Fruit fly (Drosophila melanogaster) whole organism, embryonic: ENCODE data around the gene MTF-1.

Experiments used
- Antp ChIP-seq: fragments of 200-800 bp; sonication (Bioruptor generic); optimal IDR thresholded peaks from 3 replicates; lab custom pipeline; 2016; ENCODE audit warnings: missing biosample characterization, missing genetic modification characterization
- B-H1 ChIP-seq: fragments of 200-800 bp; sonication (Bioruptor generic); IDR thresholded peaks from 3 replicates; pipeline ENCODE4 v1.3.6; 2022; ENCODE audit warnings: missing biosample characterization, missing genetic modification characterization
- B-H2 ChIP-seq: fragments of 200-800 bp; sonication (Bioruptor generic); optimal IDR thresholded peaks from 2 replicates; lab custom pipeline; 2018; ENCODE audit warnings: missing biosample characterization, mild to moderate bottlenecking, missing genetic modification characterization
- CG11085 ChIP-seq: fragments of 200-800 bp; sonication (Bioruptor generic); IDR thresholded peaks from 2 replicates; pipeline ENCODE4 v1.3.6; 2022; ENCODE audit warnings: missing biosample characterization, missing genetic modification characterization
- CG11456 ChIP-seq: fragments of 200-800 bp; sonication (Bioruptor generic); IDR thresholded peaks from 3 replicates; pipeline ENCODE4 v1.3.6; 2022; ENCODE audit warnings: missing biosample characterization, missing genetic modification characterization
- CG11723 ChIP-seq: fragments of 200-800 bp; sonication (Bioruptor generic); optimal IDR thresholded peaks from 2 replicates; lab custom pipeline; 2017; ENCODE audit warnings: missing biosample characterization, mild to moderate bottlenecking, missing genetic modification characterization
- CG12219 ChIP-seq: fragments of 200-800 bp; sonication (Bioruptor generic); optimal IDR thresholded peaks from 3 replicates; lab custom pipeline; 2018; ENCODE audit warnings: missing biosample characterization, mild to moderate bottlenecking, missing genetic modification characterization
- CG12299 ChIP-seq: fragments of 200-800 bp; sonication (Bioruptor generic); optimal IDR thresholded peaks from 2 replicates; lab custom pipeline; 2018; ENCODE audit warnings: missing biosample characterization, mild to moderate bottlenecking, missing genetic modification characterization
- CG13624 ChIP-seq: fragments of 200-800 bp; sonication (Bioruptor generic); optimal IDR thresholded peaks from 2 replicates; lab custom pipeline; 2016; ENCODE audit warnings: missing biosample characterization, missing genetic modification characterization
- CG1529 ChIP-seq: fragments of 200-800 bp; sonication (Bioruptor generic); optimal IDR thresholded peaks from 3 replicates; lab custom pipeline; 2018; ENCODE audit warnings: missing biosample characterization, missing genetic modification characterization
- CG1603 ChIP-seq: fragments of 200-800 bp; sonication (Bioruptor generic); optimal IDR thresholded peaks from 2 replicates; lab custom pipeline; 2019; ENCODE audit warnings: missing biosample characterization, mild to moderate bottlenecking, missing genetic modification characterization, moderate library complexity
- CG18262 ChIP-seq: fragments of 200-800 bp; optimal IDR thresholded peaks from 3 replicates; lab custom pipeline; 2019; ENCODE audit warnings: missing biosample characterization, mild to moderate bottlenecking, missing genetic modification characterization, moderate library complexity
- CG42726 ChIP-seq: fragments of 200-800 bp; sonication (Bioruptor generic); IDR thresholded peaks from 2 replicates; pipeline ENCODE4 v1.3.6; 2022; ENCODE audit warnings: missing biosample characterization, missing genetic modification characterization; ENCODE audit not compliant: partially characterized antibody
- CG4328 ChIP-seq: fragments of 200-800 bp; sonication (Bioruptor generic); optimal IDR thresholded peaks from 3 replicates; lab custom pipeline; 2017; ENCODE audit warnings: missing biosample characterization, missing genetic modification reagents, missing genetic modification characterization
- CG6175 ChIP-seq: fragments of 200-800 bp; sonication (Bioruptor generic); IDR thresholded peaks from 3 replicates; pipeline ENCODE4 v1.3.6; 2022; ENCODE audit warnings: missing biosample characterization, missing genetic modification characterization
- CG7357 ChIP-seq: fragments of 200-800 bp; sonication (Bioruptor generic); IDR thresholded peaks from 3 replicates; pipeline ENCODE4 v1.3.6; 2022; ENCODE audit warnings: missing biosample characterization, missing genetic modification characterization
- CG7556 ChIP-seq: fragments of 200-800 bp; sonication (Bioruptor generic); optimal IDR thresholded peaks from 2 replicates; lab custom pipeline; 2017; ENCODE audit warnings: missing biosample characterization, mild to moderate bottlenecking, missing genetic modification characterization
- CG7839 ChIP-seq: fragments of 200-800 bp; sonication (Bioruptor generic); optimal IDR thresholded peaks from 3 replicates; lab custom pipeline; 2018; ENCODE audit warnings: missing biosample characterization, mild to moderate bottlenecking, missing genetic modification characterization, moderate library complexity
- CG7928 ChIP-seq: fragments of 200-800 bp; sonication (Bioruptor generic); optimal IDR thresholded peaks from 2 replicates; lab custom pipeline; 2017; ENCODE audit warnings: missing biosample characterization, mild to moderate bottlenecking, missing genetic modification characterization
- CrebB ChIP-seq: fragments of 200-800 bp; sonication (Bioruptor generic); optimal IDR thresholded peaks from 3 replicates; lab custom pipeline; 2018; ENCODE audit warnings: missing biosample characterization, mild to moderate bottlenecking, missing genetic modification characterization
- Deaf1 ChIP-seq: fragments of 200-800 bp; optimal IDR thresholded peaks from 3 replicates; lab custom pipeline; 2019; ENCODE audit warnings: missing biosample characterization, mild to moderate bottlenecking, missing genetic modification characterization, moderate library complexity
- H2.0 ChIP-seq: fragments of 200-800 bp; sonication (Bioruptor generic); IDR thresholded peaks from 2 replicates; pipeline ENCODE4 v1.3.6; 2022; ENCODE audit warnings: missing biosample characterization, missing genetic modification characterization
- HmgD ChIP-seq: fragments of 200-800 bp; sonication (Bioruptor generic); optimal IDR thresholded peaks from 3 replicates; lab custom pipeline; 2016; ENCODE audit warnings: missing biosample characterization, missing genetic modification characterization
- Myb ChIP-seq: fragments of 200-800 bp; sonication (Bioruptor generic); optimal IDR thresholded peaks from 2 replicates; lab custom pipeline; 2016; ENCODE audit warnings: missing biosample characterization, missing genetic modification characterization
- NK7.1 ChIP-seq: fragments of 200-800 bp; sonication (Bioruptor generic); optimal IDR thresholded peaks from 3 replicates; lab custom pipeline; 2016; ENCODE audit warnings: missing biosample characterization, missing genetic modification characterization
- Pdp1 ChIP-seq, 2 experiments: fragments of 200-800 bp; sonication (Bioruptor generic); optimal IDR thresholded peaks; 3 replicates each; lab custom pipeline; 2016; ENCODE audit warnings: missing biosample characterization in 2 of 2, missing genetic modification characterization in 2 of 2, mild to moderate bottlenecking in 1 of 2, moderate library complexity in 1 of 2
- Six4 ChIP-seq: fragments of 200-800 bp; sonication (Bioruptor generic); optimal IDR thresholded peaks from 2 replicates; lab custom pipeline; 2016; ENCODE audit warnings: missing biosample characterization, missing genetic modification characterization
- Sox102F ChIP-seq: fragments of 200-800 bp; sonication (Bioruptor generic); optimal IDR thresholded peaks from 2 replicates; lab custom pipeline; 2018; ENCODE audit warnings: missing biosample characterization, mild to moderate bottlenecking, missing genetic modification characterization, moderate library complexity
- Ssrp ChIP-seq: fragments of 200-800 bp; sonication (Bioruptor generic); optimal IDR thresholded peaks from 2 replicates; lab custom pipeline; 2018; ENCODE audit warnings: missing biosample characterization, mild to moderate bottlenecking, missing genetic modification characterization, moderate library complexity
- Vsx1 ChIP-seq: fragments of 200-800 bp; sonication (Bioruptor generic); optimal IDR thresholded peaks from 2 replicates; lab custom pipeline; 2017; ENCODE audit warnings: missing biosample characterization, mild to moderate bottlenecking, missing genetic modification characterization, missing genetic modification reagents
- amos ChIP-seq: fragments of 200-800 bp; sonication (Bioruptor generic); IDR thresholded peaks from 2 replicates; pipeline ENCODE4 v1.3.6; 2022; ENCODE audit warnings: missing biosample characterization, missing genetic modification characterization; ENCODE audit not compliant: partially characterized antibody
- ap ChIP-seq: fragments of 200-800 bp; sonication (Bioruptor generic); IDR thresholded peaks from 2 replicates; pipeline ENCODE4 v1.3.6; 2022; ENCODE audit warnings: missing biosample characterization, missing genetic modification characterization
- ci ChIP-seq: fragments of 200-800 bp; sonication (Bioruptor generic); IDR thresholded peaks from 3 replicates; pipeline ENCODE4 v1.3.6; 2022; ENCODE audit warnings: missing biosample characterization, missing genetic modification characterization
- da ChIP-seq: fragments of 200-800 bp; sonication (Bioruptor generic); optimal IDR thresholded peaks from 2 replicates; lab custom pipeline; 2016; ENCODE audit warnings: missing biosample characterization, missing genetic modification characterization
- en ChIP-seq: fragments of 200-800 bp; sonication (Bioruptor generic); optimal IDR thresholded peaks from 2 replicates; lab custom pipeline; 2016; ENCODE audit warnings: missing biosample characterization, missing genetic modification characterization
- fd96Cb ChIP-seq: fragments of 200-800 bp; sonication (Bioruptor generic); optimal IDR thresholded peaks from 2 replicates; lab custom pipeline; 2018; ENCODE audit warnings: missing biosample characterization, mild to moderate bottlenecking, missing genetic modification characterization, moderate library complexity
- ind ChIP-seq: fragments of 200-800 bp; sonication (Bioruptor generic); optimal IDR thresholded peaks from 3 replicates; lab custom pipeline; 2016; ENCODE audit warnings: missing biosample characterization, missing genetic modification characterization
- insv ChIP-seq, 2 experiments: fragments of 200-800 bp; sonication (Bioruptor generic); optimal IDR thresholded peaks; 3 replicates each; lab custom pipeline; 2016 to 2018; ENCODE audit warnings: missing biosample characterization in 2 of 2, missing genetic modification characterization in 2 of 2
- jigr1 ChIP-seq: fragments of 200-800 bp; sonication (Bioruptor generic); IDR thresholded peaks from 3 replicates; pipeline ENCODE4 v1.3.6; 2022; ENCODE audit warnings: missing biosample characterization, missing genetic modification characterization
- org-1 ChIP-seq: fragments of 200-800 bp; sonication (Bioruptor generic); optimal IDR thresholded peaks from 2 replicates; lab custom pipeline; 2017; ENCODE audit warnings: missing biosample characterization, missing genetic modification characterization
- otp ChIP-seq: fragments of 200-800 bp; sonication (Bioruptor generic); IDR thresholded peaks from 3 replicates; pipeline ENCODE4, ENCODE4 v1.3.6; 2022; ENCODE audit warnings: missing biosample characterization, missing genetic modification characterization
- pfk ChIP-seq: fragments of 200-800 bp; sonication (Bioruptor generic); optimal IDR thresholded peaks from 2 replicates; lab custom pipeline; 2018; ENCODE audit warnings: missing biosample characterization, mild to moderate bottlenecking, missing genetic modification characterization, moderate library complexity
- pzg ChIP-seq: fragments of 200-800 bp; sonication (Bioruptor generic); optimal IDR thresholded peaks from 3 replicates; lab custom pipeline; 2018; ENCODE audit warnings: missing biosample characterization, mild to moderate bottlenecking, missing genetic modification characterization, moderate library complexity
- ranshi ChIP-seq: fragments of 200-800 bp; sonication (Bioruptor generic); IDR thresholded peaks from 2 replicates; pipeline ENCODE4 v1.3.6; 2022; ENCODE audit warnings: missing biosample characterization, missing genetic modification characterization
- rib ChIP-seq: fragments of 200-800 bp; sonication (Bioruptor generic); IDR thresholded peaks from 2 replicates; pipeline ENCODE4 v1.3.6; 2022; ENCODE audit warnings: missing biosample characterization, missing genetic modification characterization
- ro ChIP-seq: fragments of 200-800 bp; sonication (Bioruptor generic); IDR thresholded peaks from 2 replicates; pipeline ENCODE4 v1.3.6; 2022; ENCODE audit warnings: missing biosample characterization, missing genetic modification characterization
- ssp ChIP-seq: fragments of 200-800 bp; sonication (Bioruptor generic); IDR thresholded peaks from 2 replicates; pipeline ENCODE4 v1.3.6; 2022; ENCODE audit warnings: missing biosample characterization, missing genetic modification characterization
- sug ChIP-seq: fragments of 200-800 bp; optimal IDR thresholded peaks from 2 replicates; lab custom pipeline; 2019; ENCODE audit warnings: missing biosample characterization, mild to moderate bottlenecking, missing genetic modification characterization, moderate library complexity
- ttk ChIP-seq: fragments of 200-800 bp; sonication (Bioruptor generic); IDR thresholded peaks from 2 replicates; pipeline ENCODE4 v2.1.2; 2022; ENCODE audit warnings: missing biosample characterization, missing genetic modification characterization
- wek ChIP-seq: fragments of 200-800 bp; sonication (Bioruptor generic); optimal IDR thresholded peaks from 3 replicates; lab custom pipeline; 2018; ENCODE audit warnings: missing biosample characterization, mild to moderate bottlenecking, missing genetic modification characterization, moderate library complexity

MTF-1 gene

dm6 chr3L:9441907-9442479 is 11.9 kb downstream of the MTF-1 start, which contains the start of the genes Bet3 and Nf-YA (continued):
- TF ChIP-seq CG4328 (GFP tag; lab: Kevin White, UChicago) (no peak), CG18262 (tag; lab: Kevin White, UChicago) (peak; percentile 28), Antp (peak; percentile 61), CG1603 (tag; lab: Kevin White, UChicago) (peak; percentile 79), CG7556 (GFP tag; lab: Kevin White, UChicago) (no peak), ci (GFP tag; lab: Robert Waterston, UW) (no peak; the same call in 1 of the 3 replicates), ro (GFP tag; lab: Robert Waterston, UW) (no peak), CrebB (tag; lab: Kevin White, UChicago) (no peak), CG11456 (GFP tag; lab: Robert Waterston, UW) (peak; percentile 79), fd96Cb (tag; lab: Kevin White, UChicago) (peak; percentile 29), sug (tag; lab: Kevin White, UChicago) (peak; percentile 41), B-H2 (GFP tag; lab: Kevin White, UChicago) (peak; percentile 69), Ssrp (tag; lab: Kevin White, UChicago) (peak; percentile 44), CG7357 (GFP tag; lab: Robert Waterston, UW) (no peak; the same call in 2 of the 3 replicates), rib (GFP tag; lab: Robert Waterston, UW) (peak; percentile 35; the same call in 1 of the 2 replicates), Six4 (GFP tag; lab: Kevin White, UChicago) (no peak), CG1529 (GFP tag; lab: Kevin White, UChicago) (no peak), CG7928 (peak; percentile 97), ind (GFP tag; lab: Kevin White, UChicago) (peak; percentile 61), NK7.1 (GFP tag; lab: Kevin White, UChicago) (no peak), H2.0 (GFP tag; lab: Robert Waterston, UW) (peak; percentile 31; the same call in 1 of the 2 replicates), Pdp1 (GFP tag; optimal IDR thresholded peaks at IDR 0.05; lab: Kevin White, UChicago) (peak; percentile 39 to 51), wek (GFP tag; lab: Kevin White, UChicago) (no peak), ttk (peak; percentile 38; the same call in 1 of the 2 replicates), org-1 (no peak), HmgD (peak; percentile 67), CG13624 (peak; percentile 71), ranshi (GFP tag; lab: Robert Waterston, UW) (peak; percentile 32; the same call in 1 of the 2 replicates), CG7839 (tag; lab: Kevin White, UChicago) (peak; percentile 41), CG12219 (GFP tag; lab: Kevin White, UChicago) (no peak), B-H1 (GFP tag; lab: Robert Waterston, UW) (no peak; the same call in 2 of the 3 replicates), ap (GFP tag; lab: Robert Waterston, UW) (no peak), Vsx1 (GFP tag; lab: Kevin White, UChicago) (no peak), amos (peak; percentile 91), jigr1 (GFP tag; lab: Robert Waterston, UW) (peak; percentile 20; the same call in 1 of the 3 replicates), Myb (GFP tag; lab: Kevin White, UChicago) (peak; percentile 98), CG11085 (GFP tag; lab: Robert Waterston, UW) (peak; percentile 57; the same call in 1 of the 2 replicates), Sox102F (peak; percentile 4), en (GFP tag; lab: Kevin White, UChicago) (no peak), ssp (GFP tag; lab: Robert Waterston, UW) (peak; percentile 74), CG11723 (GFP tag; lab: Kevin White, UChicago) (no peak), pfk (GFP tag; lab: Kevin White, UChicago) (no peak), CG12299 (no peak), insv (GFP tag; optimal IDR thresholded peaks at IDR 0.05; lab: Kevin White, UChicago) (no peak), Deaf1 (no peak), pzg (GFP tag; lab: Kevin White, UChicago) (peak; percentile 79), CG42726 (peak; percentile 86), da (GFP tag; lab: Kevin White, UChicago) (peak; percentile 0), otp (no peak), CG6175 (GFP tag; lab: Robert Waterston, UW) (no peak)
